Fruit fly (Drosophila melanogaster) whole organism, embryonic: ENCODE measurements around the gene Fibp.

ENCODE experiments used
- Abd-B ChIP-seq: fragments of 200-800 bp; sonication (Bioruptor generic); optimal IDR thresholded peaks from 2 replicates; lab custom pipeline; 2018; ENCODE audit warnings: missing biosample characterization, mild to moderate bottlenecking, missing genetic modification characterization, moderate library complexity
- Atf-2 ChIP-seq: fragments of 200-800 bp; sonication (Bioruptor generic); optimal IDR thresholded peaks from 2 replicates; lab custom pipeline; 2016; ENCODE audit warnings: missing biosample characterization, missing genetic modification characterization
- BEAF-32 ChIP-seq: fragments of 200-800 bp; sonication (Bioruptor generic); optimal IDR thresholded peaks from 3 replicates; lab custom pipeline; 2017; ENCODE audit warnings: missing biosample characterization, missing genetic modification characterization, mild to moderate bottlenecking, moderate library complexity, missing genetic modification reagents
- Bteb2 ChIP-seq: fragments of 200-800 bp; sonication (Bioruptor generic); optimal IDR thresholded peaks from 2 replicates; lab custom pipeline; 2016; ENCODE audit warnings: missing biosample characterization, missing genetic modification characterization
- CG10462 ChIP-seq: fragments of 200-800 bp; sonication (Bioruptor generic); optimal IDR thresholded peaks from 2 replicates; lab custom pipeline; 2016; ENCODE audit warnings: missing biosample characterization, missing genetic modification characterization
- CG10543 ChIP-seq: fragments of 200-800 bp; sonication (Bioruptor generic); optimal IDR thresholded peaks from 3 replicates; lab custom pipeline; 2017; ENCODE audit warnings: missing biosample characterization, mild to moderate bottlenecking, missing genetic modification characterization, moderate library complexity
- CG10959 ChIP-seq: fragments of 200-800 bp; sonication (Bioruptor generic); IDR thresholded peaks from 2 replicates; pipeline ENCODE4 v1.3.6; 2022; ENCODE audit warnings: missing biosample characterization, missing genetic modification characterization
- CG11456 ChIP-seq: fragments of 200-800 bp; sonication (Bioruptor generic); IDR thresholded peaks from 3 replicates; pipeline ENCODE4 v1.3.6; 2022; ENCODE audit warnings: missing biosample characterization, missing genetic modification characterization
- CG11504 ChIP-seq: fragments of 200-800 bp; sonication (Bioruptor generic); optimal IDR thresholded peaks from 3 replicates; lab custom pipeline; 2019; ENCODE audit warnings: missing biosample characterization, mild to moderate bottlenecking, missing genetic modification characterization, moderate library complexity
- CG12299 ChIP-seq: fragments of 200-800 bp; sonication (Bioruptor generic); optimal IDR thresholded peaks from 2 replicates; lab custom pipeline; 2018; ENCODE audit warnings: missing biosample characterization, mild to moderate bottlenecking, missing genetic modification characterization
- CG15479 ChIP-seq: fragments of 200-800 bp; sonication (Bioruptor generic); optimal IDR thresholded peaks from 3 replicates; lab custom pipeline; 2019; ENCODE audit warnings: missing biosample characterization, mild to moderate bottlenecking, missing genetic modification characterization, moderate library complexity
- CG16779 ChIP-seq: fragments of 200-800 bp; sonication (Bioruptor generic); IDR thresholded peaks from 2 replicates; pipeline ENCODE4 v1.3.6; 2022; ENCODE audit warnings: missing biosample characterization, missing genetic modification characterization
- CG16813 ChIP-seq: fragments of 200-800 bp; sonication (Bioruptor generic); IDR thresholded peaks from 3 replicates; pipeline ENCODE4 v1.3.6; 2022; ENCODE audit warnings: missing biosample characterization, missing genetic modification characterization; ENCODE audit not compliant: partially characterized antibody
- CG3065 ChIP-seq: fragments of 200-800 bp; sonication (Bioruptor generic); optimal IDR thresholded peaks from 2 replicates; lab custom pipeline; 2016; ENCODE audit warnings: missing biosample characterization, missing genetic modification characterization
- CG7963 ChIP-seq: fragments of 200-800 bp; sonication (Bioruptor generic); IDR thresholded peaks from 3 replicates; pipeline ENCODE4 v1.3.6; 2022; ENCODE audit warnings: missing biosample characterization, missing genetic modification characterization; ENCODE audit not compliant: partially characterized antibody
- CG8388 ChIP-seq: fragments of 200-800 bp; sonication (Bioruptor generic); optimal IDR thresholded peaks from 2 replicates; lab custom pipeline; 2019; ENCODE audit warnings: missing biosample characterization, mild to moderate bottlenecking, missing genetic modification characterization, moderate library complexity
- CG8944 ChIP-seq: fragments of 200-800 bp; sonication (Bioruptor generic); optimal IDR thresholded peaks from 3 replicates; lab custom pipeline; 2016; ENCODE audit warnings: missing biosample characterization, missing genetic modification characterization
- Dp ChIP-seq: fragments of 200-800 bp; sonication (Bioruptor generic); optimal IDR thresholded peaks from 2 replicates; lab custom pipeline; 2018; ENCODE audit warnings: missing biosample characterization, mild to moderate bottlenecking, missing genetic modification characterization, moderate library complexity
- E2f1 ChIP-seq: fragments of 200-800 bp; sonication (Bioruptor generic); IDR thresholded peaks from 2 replicates; pipeline ENCODE4 v1.3.6; 2022; ENCODE audit warnings: missing biosample characterization, missing genetic modification characterization
- Eip74EF ChIP-seq, 2 experiments: fragments of 200-800 bp in 1 of 2; fragments of >200 bp in 1 of 2; sonication (Bioruptor generic) in 1 of 2; optimal IDR thresholded peaks; 2 replicates each; lab custom pipeline; 2017 to 2019; ENCODE audit warnings: missing biosample characterization in 2 of 2, missing genetic modification characterization in 2 of 2, mild to moderate bottlenecking in 1 of 2, moderate library complexity in 1 of 2
- Elba2 ChIP-seq: fragments of 200-800 bp; sonication (Bioruptor generic); optimal IDR thresholded peaks from 3 replicates; lab custom pipeline; 2016; ENCODE audit warnings: missing biosample characterization, missing genetic modification characterization
- Fer3 ChIP-seq: fragments of 200-800 bp; sonication (Bioruptor generic); optimal IDR thresholded peaks from 2 replicates; lab custom pipeline; 2018; ENCODE audit warnings: missing biosample characterization, mild to moderate bottlenecking, missing genetic modification characterization, moderate library complexity
- H2.0 ChIP-seq: fragments of 200-800 bp; sonication (Bioruptor generic); IDR thresholded peaks from 2 replicates; pipeline ENCODE4 v1.3.6; 2022; ENCODE audit warnings: missing biosample characterization, missing genetic modification characterization
- Hey ChIP-seq: fragments of 200-800 bp; sonication (Bioruptor generic); optimal IDR thresholded peaks from 3 replicates; lab custom pipeline; 2018; ENCODE audit warnings: missing biosample characterization, mild to moderate bottlenecking, missing genetic modification characterization
- Hr51 ChIP-seq, 2 experiments: fragments of 200-800 bp; sonication (Bioruptor generic); optimal IDR thresholded peaks; 2 replicates in 1 of 2; 3 replicates in 1 of 2; lab custom pipeline; 2016 to 2018; ENCODE audit warnings: missing biosample characterization in 2 of 2, missing genetic modification characterization in 2 of 2, mild to moderate bottlenecking in 1 of 2, moderate library complexity in 1 of 2
- Six4 ChIP-seq: fragments of 200-800 bp; sonication (Bioruptor generic); optimal IDR thresholded peaks from 2 replicates; lab custom pipeline; 2016; ENCODE audit warnings: missing biosample characterization, missing genetic modification characterization
- amos ChIP-seq: fragments of 200-800 bp; sonication (Bioruptor generic); IDR thresholded peaks from 2 replicates; pipeline ENCODE4 v1.3.6; 2022; ENCODE audit warnings: missing biosample characterization, missing genetic modification characterization; ENCODE audit not compliant: partially characterized antibody
- bcd ChIP-seq: fragments of 200-800 bp; sonication (Bioruptor generic); optimal IDR thresholded peaks from 2 replicates; lab custom pipeline; 2017; ENCODE audit warnings: missing biosample characterization, mild to moderate bottlenecking, missing genetic modification characterization
- chinmo ChIP-seq: fragments of 200-800 bp; sonication (Bioruptor generic); IDR thresholded peaks from 4 replicates; pipeline ENCODE4 v1.3.6; 2022; ENCODE audit warnings: missing biosample characterization, missing genetic modification characterization; ENCODE audit not compliant: partially characterized antibody
- croc ChIP-seq: fragments of 200-800 bp; sonication (Bioruptor generic); conservative IDR thresholded peaks from 3 replicates; pipeline ENCODE4 v1.3.6; 2022; ENCODE audit warnings: missing biosample characterization, missing genetic modification characterization
- crp ChIP-seq, 2 experiments: fragments of 200-800 bp; sonication (Bioruptor generic); optimal IDR thresholded peaks; 2 replicates in 1 of 2; 3 replicates in 1 of 2; lab custom pipeline; 2017; ENCODE audit warnings: missing biosample characterization in 2 of 2, missing genetic modification characterization in 2 of 2, mild to moderate bottlenecking in 1 of 2, moderate library complexity in 1 of 2
- disco-r ChIP-seq: fragments of 200-800 bp; sonication (Bioruptor generic); optimal IDR thresholded peaks from 2 replicates; lab custom pipeline; 2016; ENCODE audit warnings: missing biosample characterization, missing genetic modification characterization
- ems ChIP-seq: fragments of 200-800 bp; sonication (Bioruptor generic); optimal IDR thresholded peaks from 3 replicates; lab custom pipeline; 2016; ENCODE audit warnings: missing biosample characterization, missing genetic modification characterization
- esg ChIP-seq: fragments of 200-800 bp; sonication (Bioruptor generic); conservative IDR thresholded peaks from 2 replicates; pipeline ENCODE4 v1.3.6; 2022; ENCODE audit warnings: missing biosample characterization, missing genetic modification characterization
- fd3F ChIP-seq: fragments of 200-800 bp; sonication (Bioruptor generic); optimal IDR thresholded peaks from 2 replicates; lab custom pipeline; 2018; ENCODE audit warnings: missing biosample characterization, mild to moderate bottlenecking, missing genetic modification characterization, moderate library complexity
- gfzf ChIP-seq: fragments of 200-800 bp; sonication (Bioruptor generic); optimal IDR thresholded peaks from 2 replicates; lab custom pipeline; 2016; ENCODE audit warnings: missing biosample characterization, mild to moderate bottlenecking, missing genetic modification characterization, moderate library complexity
- mam ChIP-seq: fragments of 200-800 bp; sonication (Bioruptor generic); optimal IDR thresholded peaks from 3 replicates; lab custom pipeline; 2016; ENCODE audit warnings: missing biosample characterization, missing genetic modification characterization
- oc ChIP-seq: fragments of 200-800 bp; sonication (Bioruptor generic); optimal IDR thresholded peaks from 2 replicates; lab custom pipeline; 2018; ENCODE audit warnings: missing biosample characterization, mild to moderate bottlenecking, missing genetic modification characterization, moderate library complexity
- org-1 ChIP-seq: fragments of 200-800 bp; sonication (Bioruptor generic); optimal IDR thresholded peaks from 2 replicates; lab custom pipeline; 2017; ENCODE audit warnings: missing biosample characterization, missing genetic modification characterization
- otp ChIP-seq: fragments of 200-800 bp; sonication (Bioruptor generic); IDR thresholded peaks from 3 replicates; pipeline ENCODE4, ENCODE4 v1.3.6; 2022; ENCODE audit warnings: missing biosample characterization, missing genetic modification characterization
- ranshi ChIP-seq: fragments of 200-800 bp; sonication (Bioruptor generic); IDR thresholded peaks from 2 replicates; pipeline ENCODE4 v1.3.6; 2022; ENCODE audit warnings: missing biosample characterization, missing genetic modification characterization
- salm ChIP-seq: fragments of 200-800 bp; sonication (Bioruptor generic); optimal IDR thresholded peaks from 2 replicates; lab custom pipeline; 2018; ENCODE audit warnings: missing biosample characterization, mild to moderate bottlenecking, missing genetic modification characterization
- shn ChIP-seq: fragments of 200-800 bp; sonication (Bioruptor generic); optimal IDR thresholded peaks from 3 replicates; lab custom pipeline; 2016; ENCODE audit warnings: missing biosample characterization, missing genetic modification characterization
- stwl ChIP-seq: fragments of 200-800 bp; sonication (Bioruptor generic); optimal IDR thresholded peaks from 3 replicates; lab custom pipeline; 2018; ENCODE audit warnings: missing biosample characterization, mild to moderate bottlenecking, missing genetic modification characterization, moderate library complexity
- trh ChIP-seq: fragments of 200-800 bp; sonication (Bioruptor generic); optimal IDR thresholded peaks from 2 replicates; lab custom pipeline; 2016; ENCODE audit warnings: missing biosample characterization, missing genetic modification characterization
- ttk ChIP-seq: fragments of 200-800 bp; sonication (Bioruptor generic); IDR thresholded peaks from 2 replicates; pipeline ENCODE4 v2.1.2; 2022; ENCODE audit warnings: missing biosample characterization, missing genetic modification characterization
- wek ChIP-seq: fragments of 200-800 bp; sonication (Bioruptor generic); optimal IDR thresholded peaks from 3 replicates; lab custom pipeline; 2018; ENCODE audit warnings: missing biosample characterization, mild to moderate bottlenecking, missing genetic modification characterization, moderate library complexity
- z ChIP-seq: fragments of 200-800 bp; sonication (Bioruptor generic); IDR thresholded peaks from 3 replicates; pipeline ENCODE4 v1.3.6; 2022; ENCODE audit warnings: missing biosample characterization, missing genetic modification characterization

The Fibp gene

dm6 chr3L:19790929-19791687, 26.7 kb downstream of the Fibp start:
- TF ChIP-seq gfzf = no peak
- TF ChIP-seq CG3065 (GFP tag; lab: Kevin White, UChicago) = no peak
- TF ChIP-seq shn (GFP tag; lab: Kevin White, UChicago) = peak; percentile 80
- peak; percentile 28 for TF ChIP-seq Bteb2 (GFP tag; lab: Kevin White, UChicago)
- TF ChIP-seq ranshi (GFP tag; lab: Robert Waterston, UW) = no peak
- TF ChIP-seq CG8388 (GFP tag; lab: Kevin White, UChicago) = peak; percentile 47
- no peak for TF ChIP-seq Eip74EF (GFP tag; optimal IDR thresholded peaks at IDR 0.05; lab: Kevin White, UChicago)
- TF ChIP-seq ttk = peak; percentile 47; the same call in 1 of the 2 replicates
- peak; percentile 77 for TF ChIP-seq org-1 (GFP tag; lab: Kevin White, UChicago)
- no peak for TF ChIP-seq CG16779 (GFP tag; lab: Robert Waterston, UW)
- no peak for TF ChIP-seq CG15479 (GFP tag; lab: Kevin White, UChicago)
- peak; percentile 94 for TF ChIP-seq wek (GFP tag; lab: Kevin White, UChicago)
- peak; percentile 37; the same call in 2 of the 3 replicates for TF ChIP-seq croc
- no peak for TF ChIP-seq CG16813 (GFP tag; lab: Robert Waterston, UW)
- no peak for TF ChIP-seq CG10959
- TF ChIP-seq Elba2 (GFP tag; lab: Kevin White, UChicago) = no peak
- peak; percentile 80; the same call in 1 of the 4 replicates for TF ChIP-seq chinmo (GFP tag; lab: Robert Waterston, UW)
- peak; percentile 70 for TF ChIP-seq CG11504 (tag; lab: Kevin White, UChicago)
- peak; percentile 4 for TF ChIP-seq ems (GFP tag; lab: Kevin White, UChicago)
- TF ChIP-seq Hey (tag; lab: Kevin White, UChicago) = no peak
- no peak for TF ChIP-seq CG11456
- TF ChIP-seq fd3F (GFP tag; lab: Kevin White, UChicago) = peak; percentile 49
- peak; percentile 44 for TF ChIP-seq Fer3 (tag; lab: Kevin White, UChicago)
- peak; percentile 38 for TF ChIP-seq E2f1 (GFP tag; lab: Robert Waterston, UW)
- TF ChIP-seq Hr51 (GFP tag; optimal IDR thresholded peaks at IDR 0.05; lab: Kevin White, UChicago) = peak; percentile 14 to 69
- peak in 1 of 2 experiments; percentile 17 for TF ChIP-seq crp (GFP tag; optimal IDR thresholded peaks at IDR 0.05; lab: Kevin White, UChicago)
- no peak for TF ChIP-seq Dp
- peak; percentile 33 for TF ChIP-seq Abd-B (GFP tag; lab: Kevin White, UChicago)
- no peak for TF ChIP-seq stwl (tag; lab: Kevin White, UChicago)
- TF ChIP-seq BEAF-32 (GFP tag; lab: Kevin White, UChicago) = peak; percentile 12
- no peak for TF ChIP-seq salm (tag; lab: Kevin White, UChicago)
- TF ChIP-seq CG10462 (GFP tag; lab: Kevin White, UChicago) = peak; percentile 46
- peak; percentile 80 for TF ChIP-seq CG10543
- no peak for TF ChIP-seq oc
- peak; percentile 51 for TF ChIP-seq Six4 (GFP tag; lab: Kevin White, UChicago)
- TF ChIP-seq otp (GFP tag; lab: Robert Waterston, UW) = 0 out of 3 replicates have a peak, but pooled peaks have one; percentile 37
- TF ChIP-seq z (GFP tag; lab: Robert Waterston, UW) = no peak
- no peak for TF ChIP-seq CG12299 (tag; lab: Kevin White, UChicago)
- TF ChIP-seq disco-r (GFP tag; lab: Kevin White, UChicago) = peak; percentile 57
- no peak for TF ChIP-seq H2.0
- TF ChIP-seq mam (GFP tag; lab: Kevin White, UChicago) = peak; percentile 67
- peak; percentile 22 for TF ChIP-seq trh (GFP tag; lab: Kevin White, UChicago)
- peak; percentile 67 for TF ChIP-seq CG8944 (GFP tag; lab: Kevin White, UChicago)
- TF ChIP-seq bcd = peak; percentile 79
- peak; percentile 38 for TF ChIP-seq esg (GFP tag; lab: Robert Waterston, UW)
- TF ChIP-seq Atf-2 = peak; percentile 69
- no peak for TF ChIP-seq CG7963 (GFP tag; lab: Robert Waterston, UW)
- no peak; the same call in 1 of the 2 replicates for TF ChIP-seq amos
